Fruit fly (Drosophila melanogaster): ENCODE measurements around the gene CG10979.

CG10979 gene

DNA sequence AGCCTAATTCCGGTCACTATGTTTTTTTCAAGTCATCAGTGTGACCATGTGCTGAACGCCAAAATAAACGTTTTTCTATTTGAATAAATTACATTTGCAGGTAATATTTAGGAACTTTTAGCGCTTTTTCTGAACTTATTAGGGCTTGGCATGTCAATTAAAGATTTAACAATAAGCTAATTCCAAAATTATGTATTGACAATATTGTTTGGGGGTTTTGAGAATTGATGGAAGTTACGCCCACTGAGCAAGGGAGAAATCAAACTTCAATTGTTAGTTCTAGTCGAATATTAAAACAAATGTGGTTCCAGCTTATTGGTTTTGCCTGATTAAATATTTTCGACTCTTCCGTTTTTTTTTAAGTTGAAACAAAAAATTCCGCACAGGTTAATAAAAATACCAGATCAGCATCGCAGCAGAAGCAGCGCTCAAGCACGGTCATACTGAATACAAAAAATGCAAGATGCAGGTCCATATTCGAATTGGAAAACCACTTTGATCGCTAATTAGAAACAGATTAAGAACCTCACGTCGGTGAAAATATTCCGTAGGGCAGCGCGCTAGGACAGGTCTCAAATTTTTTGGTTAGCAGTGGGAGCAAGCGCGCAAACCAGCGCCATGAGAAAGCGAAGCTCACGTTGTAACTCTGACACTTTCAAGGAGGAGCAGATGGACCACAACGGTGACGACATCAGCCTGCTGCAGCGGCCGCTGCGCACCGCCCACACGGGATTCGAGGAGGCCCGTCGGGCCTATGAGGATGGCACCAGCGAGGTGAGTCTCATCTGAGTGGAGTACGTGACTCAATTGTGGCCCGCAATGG, at the start of gene CG10979, which contains the start of gene PSMG1:
TSS of gene CG10979 (plus strand) at position 439 of the 823 bp plus-strand sequence.
TSS of gene PSMG1 (minus strand) at position 51 of the 823 bp plus-strand sequence.
- TF ChIP-seq CG17801 (GFP tag; optimal IDR thresholded peaks at IDR 0.05; ENCODE audit: partially characterized antibody), result no peak

dm6 chr3R:5746646-5747045, 47.9 kb upstream of the CG10979 start:
- no peak for TF ChIP-seq CG17801 (GFP tag; optimal IDR thresholded peaks at IDR 0.05; ENCODE audit: partially characterized antibody)

dm6 chr3R:5754594-5754993, 39.9 kb upstream of the CG10979 start, which contains the start of gene Dcps:
Gene Dcps (minus strand): TSS chr3R:5754774.
- no peak for TF ChIP-seq CG17801 (GFP tag; optimal IDR thresholded peaks at IDR 0.05; ENCODE audit: partially characterized antibody)

DNA sequence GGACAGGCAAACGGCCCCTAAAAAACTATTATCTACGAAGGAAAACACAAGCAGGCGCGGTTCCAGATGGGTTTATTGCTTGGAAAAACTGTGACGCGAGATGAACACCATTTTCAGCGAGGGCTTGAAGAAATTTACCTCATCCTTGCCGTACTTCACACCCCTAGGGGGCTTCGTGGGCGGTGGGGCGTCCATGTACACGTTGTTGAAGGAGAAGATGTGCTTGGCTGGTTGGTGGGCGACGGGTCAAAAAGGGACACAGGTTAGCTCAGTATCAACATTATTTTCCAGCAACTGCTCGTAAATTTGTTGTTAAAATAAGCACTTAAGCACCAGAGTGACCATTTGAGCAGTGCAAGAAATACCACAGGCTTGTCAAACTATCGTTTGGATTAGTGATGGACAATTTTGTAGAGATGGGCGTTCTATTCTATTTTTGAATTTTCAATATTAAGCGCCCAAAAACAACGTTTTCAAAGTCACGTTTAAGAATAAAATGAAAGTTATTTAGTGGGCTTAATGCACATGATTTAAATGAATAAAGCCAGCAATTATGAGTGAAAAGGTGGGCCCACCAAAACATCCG, 35.8 kb upstream of the CG10979 start, which contains the start of gene Sec8:
TSS of gene Sec8 (minus strand) at position 374 of the 586 bp plus-strand sequence.
- TF ChIP-seq CG17801 (GFP tag; optimal IDR thresholded peaks at IDR 0.05; ENCODE audit: partially characterized antibody), result peak; percentile 31

DNA sequence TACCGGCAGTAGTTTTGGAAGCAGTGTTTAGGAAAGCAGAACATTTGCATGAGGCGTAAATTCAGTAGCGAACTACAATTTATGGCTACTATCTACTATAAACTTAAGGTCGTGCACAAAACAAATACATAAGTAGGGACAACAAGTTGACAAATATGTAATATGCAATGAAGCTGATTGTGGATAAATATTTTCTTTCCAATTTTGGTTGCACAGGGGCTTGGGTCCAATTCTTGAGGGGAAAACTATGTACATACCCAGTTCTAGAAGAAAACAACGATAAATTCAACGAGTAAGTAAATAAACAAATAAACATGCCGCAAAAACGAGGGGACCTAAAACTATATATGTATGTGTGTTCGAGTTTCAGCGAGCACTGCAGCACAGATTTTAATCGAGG, 33.5 kb upstream of the CG10979 start:
- no peak for TF ChIP-seq CG17801 (GFP tag; optimal IDR thresholded peaks at IDR 0.05; ENCODE audit: partially characterized antibody)

dm6 chr3R:5771614-5772202, 22.8 kb upstream of the CG10979 start:
- TF ChIP-seq CG17801 (GFP tag; optimal IDR thresholded peaks at IDR 0.05; ENCODE audit: partially characterized antibody), result no peak

- TF ChIP-seq CG17801 (GFP tag; optimal IDR thresholded peaks at IDR 0.05; ENCODE audit: partially characterized antibody), result no peak
Measured at dm6 chr3R:5772433-5772832, 22.1 kb upstream of the CG10979 start.

- peak; percentile 50 for TF ChIP-seq CG17801 (GFP tag; optimal IDR thresholded peaks at IDR 0.05; ENCODE audit: partially characterized antibody)
Measured at dm6 chr3R:5778731-5779593, 15.5 kb upstream of the CG10979 start, which contains the start of gene jagn. Gene jagn (plus strand): TSS chr3R:5779315.

DNA sequence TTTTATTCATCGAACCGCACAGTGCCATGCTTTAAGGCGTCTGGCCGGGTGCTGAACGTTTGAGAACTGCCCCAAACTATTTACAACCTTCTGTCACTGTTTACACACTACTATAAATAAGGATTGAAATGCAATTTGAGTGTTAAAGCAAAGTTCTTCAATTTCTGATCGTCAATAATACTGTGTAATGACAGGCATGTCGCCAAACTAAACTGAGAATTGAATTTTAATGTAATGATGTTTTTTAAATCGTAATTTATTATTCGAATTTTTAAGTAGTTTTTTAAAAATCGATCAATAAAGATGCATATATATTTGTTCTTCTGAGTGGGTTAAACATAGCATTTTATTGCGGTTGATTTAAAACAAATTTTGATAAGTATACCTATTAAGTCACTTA, 13.5 kb upstream of the CG10979 start, which contains the start of gene CG2082:
TSS of gene CG2082 (minus strand) at position 101 of the 400 bp plus-strand sequence.
- TF ChIP-seq CG17801 (GFP tag; optimal IDR thresholded peaks at IDR 0.05; ENCODE audit: partially characterized antibody), result no peak

DNA sequence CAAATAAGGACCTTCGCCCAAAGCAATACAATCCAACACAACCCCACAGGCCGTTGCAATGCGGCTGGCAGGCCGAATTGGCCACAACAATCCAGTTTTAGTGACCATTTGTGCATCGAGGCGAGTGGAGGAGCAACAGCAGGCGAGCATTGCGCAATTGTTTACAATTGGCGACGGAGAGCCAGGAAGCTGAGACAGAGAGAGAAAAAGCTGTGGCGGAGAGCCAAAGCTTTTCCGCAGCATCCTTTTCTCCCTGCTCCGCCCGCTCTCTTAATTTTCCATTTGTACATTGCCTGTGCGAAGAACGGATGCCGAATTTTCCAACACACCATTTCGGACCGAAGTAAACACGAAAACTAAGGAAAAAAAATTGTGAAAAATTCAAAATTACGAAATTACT, 13.0 kb upstream of the CG10979 start, which contains the start of gene kat-60L1:
TSS of gene kat-60L1 (plus strand) at position 301 of the 400 bp plus-strand sequence.
- TF ChIP-seq CG17801 (GFP tag; optimal IDR thresholded peaks at IDR 0.05; ENCODE audit: partially characterized antibody), result no peak

DNA sequence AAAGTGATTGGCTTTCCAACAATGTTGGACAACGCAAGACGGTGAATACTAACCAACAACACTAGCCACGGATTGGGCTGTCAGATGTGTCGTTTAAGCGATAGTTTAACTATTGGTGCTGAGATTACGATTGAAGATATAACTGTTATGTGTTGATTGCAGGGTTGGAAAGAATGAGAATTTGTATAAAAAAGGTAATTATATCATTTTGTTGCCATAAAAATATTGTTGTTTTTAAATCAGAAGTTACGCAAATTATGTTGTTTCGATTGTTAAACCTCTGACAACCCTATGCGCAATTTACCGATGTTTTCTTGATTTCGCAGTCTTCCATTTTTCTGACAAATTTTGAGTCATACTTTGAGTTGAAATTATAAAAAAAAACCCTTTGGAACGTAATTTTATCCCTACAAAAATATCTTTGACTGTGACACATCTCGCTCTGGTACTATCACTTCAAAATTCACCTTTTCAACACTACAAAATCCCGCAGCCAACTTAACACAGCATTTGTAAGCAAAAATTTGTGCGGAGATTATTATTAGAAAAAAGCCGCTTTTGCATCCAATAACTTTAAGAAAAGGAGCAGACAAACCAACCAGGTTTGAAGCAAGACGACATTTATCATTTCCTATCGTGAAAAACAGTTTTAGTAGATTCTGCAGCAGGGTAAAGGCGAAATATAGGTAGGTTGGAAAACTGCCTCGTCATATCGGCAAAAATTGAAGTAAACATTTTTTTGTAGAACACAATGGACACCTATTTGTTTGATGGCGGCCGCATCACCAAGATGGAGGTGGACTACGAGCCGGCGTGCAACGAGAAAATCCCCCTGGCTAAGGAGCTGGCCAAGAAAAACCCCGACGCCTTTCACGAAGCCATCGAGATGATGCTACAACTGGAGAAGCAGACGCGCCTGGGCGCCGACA, 5.2 kb upstream of the CG10979 start, which contains the start of the genes Hat1 and Rpn5:
TSS of gene Hat1 (minus strand) at position 360 of the 929 bp plus-strand sequence.
TSS of gene Rpn5 (plus strand) at position 469 of the 929 bp plus-strand sequence.
- peak; percentile 78 for TF ChIP-seq CG17801 (GFP tag; optimal IDR thresholded peaks at IDR 0.05; ENCODE audit: partially characterized antibody)

- peak; percentile 99 for TF ChIP-seq CG17801 (GFP tag; optimal IDR thresholded peaks at IDR 0.05; ENCODE audit: partially characterized antibody)
Measured at dm6 chr3R:5791497-5791896, 3.0 kb upstream of the CG10979 start, which contains the start of gene Hpf1. Gene Hpf1 (plus strand): TSS chr3R:5791879.

DNA sequence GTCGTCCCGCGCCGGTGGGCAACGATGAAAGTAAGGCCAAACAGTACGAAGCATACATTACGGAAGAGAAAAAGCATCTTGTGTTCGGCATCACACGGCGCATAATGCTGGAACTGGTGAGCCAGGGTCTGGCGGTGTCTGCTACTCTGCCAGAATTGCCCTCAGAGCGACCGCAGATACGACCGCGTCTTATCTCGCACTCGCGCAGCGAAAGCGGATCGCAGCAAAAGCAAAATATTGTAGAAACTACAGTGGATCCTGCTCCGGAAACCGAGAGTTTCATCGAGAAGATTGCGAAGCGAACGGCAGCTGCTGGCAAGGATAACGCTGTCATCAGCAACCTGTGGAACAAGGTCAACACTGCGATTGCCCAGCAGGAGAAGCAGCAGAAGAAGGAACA, 3.2 kb downstream of the CG10979 start:
- no peak for TF ChIP-seq CG17801 (GFP tag; optimal IDR thresholded peaks at IDR 0.05; ENCODE audit: partially characterized antibody)
